Fruit fly (Drosophila melanogaster): ENCODE results near the gene CG3106.

The CG3106 gene

dm6 chrX:9685568-9686413 lies 23.1 kb upstream of the CG3106 start (continued):
- TF ChIP-seq CG16815 (GFP tag; optimal IDR thresholded peaks at IDR 0.05) (peak; percentile 47), Scr (GFP tag; IDR thresholded peaks at IDR 0.05; ENCODE audit: partially characterized antibody) (peak; percentile 70), wdn (GFP tag; IDR thresholded peaks at IDR 0.05) (no peak), chif (GFP tag; optimal IDR thresholded peaks at IDR 0.05) (peak; percentile 56 to 58), CG30020 (tag; optimal IDR thresholded peaks at IDR 0.05) (peak; percentile 25), bbx (GFP tag; IDR thresholded peaks at IDR 0.05; ENCODE audit: partially characterized antibody) (no peak), CG7556 (GFP tag; optimal IDR thresholded peaks at IDR 0.05) (peak; percentile 78), CG18262 (tag; optimal IDR thresholded peaks at IDR 0.05) (peak; percentile 72), gem (tag; optimal IDR thresholded peaks at IDR 0.05) (peak; percentile 71), CG31441 (GFP tag; IDR thresholded peaks at IDR 0.05) (peak; percentile 77), Med (GFP tag) (peak; percentile 85), gt (GFP tag; IDR thresholded peaks at IDR 0.05) (no peak), bcd (GFP tag; optimal IDR thresholded peaks at IDR 0.05) (peak; percentile 73), Stat92E (GFP tag; optimal IDR thresholded peaks at IDR 0.05) (no peak), CG12299 (tag; optimal IDR thresholded peaks at IDR 0.05) (no peak), Nf-YC (tag; optimal IDR thresholded peaks at IDR 0.05) (peak; percentile 71), CG6765 (GFP tag; optimal IDR thresholded peaks at IDR 0.05) (peak; percentile 41), sd (tag; optimal IDR thresholded peaks at IDR 0.05) (no peak), CG17829 (tag; optimal IDR thresholded peaks at IDR 0.05) (peak; percentile 53), mirr (GFP tag; optimal IDR thresholded peaks at IDR 0.05) (no peak), CG2199 (GFP tag; IDR thresholded peaks at IDR 0.05) (0 out of 3 replicates have a peak, but pooled peaks have one; percentile 16), CG5180 (GFP tag; optimal IDR thresholded peaks at IDR 0.05) (peak; percentile 2), CG8089 (GFP tag; optimal IDR thresholded peaks at IDR 0.05) (peak; percentile 5), vvl (GFP tag; IDR thresholded peaks at IDR 0.05) (no peak), E2f2 (GFP tag; IDR thresholded peaks at IDR 0.05) (no peak), sens (GFP tag) (peak; percentile 86), CG9437 (GFP tag; optimal IDR thresholded peaks at IDR 0.05) (peak; percentile 82), CG8944 (GFP tag; optimal IDR thresholded peaks at IDR 0.05) (no peak), unpg (GFP tag; optimal IDR thresholded peaks at IDR 0.05) (peak; percentile 28), gro (GFP tag; optimal IDR thresholded peaks at IDR 0.05) (peak; percentile 59), repo (GFP tag; optimal IDR thresholded peaks at IDR 0.05) (peak; percentile 31), CG18599 (GFP tag; optimal IDR thresholded peaks at IDR 0.05) (peak; percentile 70), tll (GFP tag; optimal IDR thresholded peaks at IDR 0.05) (peak in 1 of 2 experiments; percentile 32), CG17186 (GFP tag; optimal IDR thresholded peaks at IDR 0.05) (no peak), CG3847 (GFP tag; IDR thresholded peaks at IDR 0.05) (peak; percentile 66), CG4617 (GFP tag; optimal IDR thresholded peaks at IDR 0.05; ENCODE audit: borderline replicate concordance) (no peak), CG9215 (GFP tag; IDR thresholded peaks at IDR 0.05) (peak; percentile 58), hb (GFP tag; IDR thresholded peaks at IDR 0.05; ENCODE audit: partially characterized antibody) (no peak), pho (GFP tag; optimal IDR thresholded peaks at IDR 0.05) (peak; percentile 61), CG3281 (GFP tag; optimal IDR thresholded peaks at IDR 0.05) (peak; percentile 72), Dp (GFP tag; optimal IDR thresholded peaks at IDR 0.05) (no peak), lbe (GFP tag; optimal IDR thresholded peaks at IDR 0.05) (peak; percentile 48), Myb (GFP tag; optimal IDR thresholded peaks at IDR 0.05) (peak; percentile 52), CG11085 (GFP tag; IDR thresholded peaks at IDR 0.05) (0 out of 2 replicates have a peak, but pooled peaks have one; percentile 12), disco-r (GFP tag; optimal IDR thresholded peaks at IDR 0.05) (peak; percentile 87), peb (GFP tag; IDR thresholded peaks at IDR 0.05) (no peak), dysf (GFP tag; IDR thresholded peaks at IDR 0.05) (peak; percentile 56; the same call in 2 of the 3 replicates), bab2 (GFP tag; optimal IDR thresholded peaks at IDR 0.05) (peak; percentile 35)
